Fruit fly (Drosophila melanogaster): ENCODE results near the gene tos.
A peak's percentile ranks its signal among the peaks of the same experiment; 100 is the strongest.

Gene tos

DNA sequence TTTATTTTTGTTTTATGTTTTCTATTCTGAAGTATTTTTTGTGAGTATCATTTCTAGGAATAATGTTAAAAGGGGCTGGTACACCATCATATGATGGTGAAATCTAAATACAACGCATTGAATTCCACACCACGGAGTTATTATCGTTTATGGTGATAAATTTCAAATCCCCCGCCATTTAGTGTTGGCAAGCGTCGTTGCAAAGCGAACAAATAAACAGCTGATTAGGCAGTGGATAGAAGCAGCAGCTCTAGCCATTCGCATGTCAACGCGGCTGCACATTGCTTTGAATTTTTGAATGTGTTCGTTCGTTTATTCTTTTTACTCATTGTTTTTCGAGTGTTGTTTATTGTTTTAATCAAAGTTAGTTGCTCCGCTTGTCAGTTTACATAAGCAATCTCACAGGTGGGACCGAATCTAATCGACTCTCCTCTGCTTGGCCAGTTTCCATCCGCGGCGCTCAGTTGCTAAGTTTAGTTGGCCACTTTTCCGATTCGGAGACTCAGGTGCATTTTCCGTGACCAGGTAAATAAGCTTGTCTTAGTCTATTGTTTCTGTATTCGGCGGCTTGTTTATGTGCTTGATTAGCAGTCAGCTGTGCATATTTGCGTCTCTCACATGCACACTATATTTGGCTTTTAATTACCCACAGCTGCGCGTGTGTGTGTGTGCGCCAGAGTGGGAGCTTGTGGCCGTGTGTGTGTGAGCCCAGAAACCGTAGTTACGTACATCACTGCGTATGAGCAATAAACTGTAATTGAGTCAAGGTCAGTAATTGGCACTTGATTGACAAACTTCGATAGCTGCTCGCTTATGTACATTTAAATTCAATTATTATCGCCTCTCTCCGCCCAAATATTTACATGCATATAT lies 4.7 kb downstream of the tos start, which contains the start of the genes Mst36Fa and CG31751 (continued):
- TF ChIP-seq cwo (GFP tag; optimal IDR thresholded peaks at IDR 0.05) (peak; percentile 73), CG9797 (GFP tag; optimal IDR thresholded peaks at IDR 0.05) (peak; percentile 33), CrebB (tag; optimal IDR thresholded peaks at IDR 0.05) (peak; percentile 91), corto (GFP tag; optimal IDR thresholded peaks at IDR 0.05) (no peak), CG15479 (GFP tag; optimal IDR thresholded peaks at IDR 0.05) (no peak), CG34422 (GFP tag; IDR thresholded peaks at IDR 0.05) (peak; percentile 68; the same call in 1 of the 3 replicates), CG10267 (tag; optimal IDR thresholded peaks at IDR 0.05) (peak; percentile 90), al (GFP tag; IDR thresholded peaks at IDR 0.05) (no peak), ro (GFP tag; IDR thresholded peaks at IDR 0.05) (no peak), sens-2 (GFP tag; IDR thresholded peaks at IDR 0.05) (no peak), H15 (GFP tag; IDR thresholded peaks at IDR 0.05) (peak; percentile 39; the same call in 2 of the 3 replicates), CG6689 (GFP tag; IDR thresholded peaks at IDR 0.05) (peak; percentile 40; the same call in 1 of the 2 replicates), sc (optimal IDR thresholded peaks at IDR 0.05) (no peak), sc (GFP tag; optimal IDR thresholded peaks at IDR 0.05) (peak; percentile 76), CG4707 (GFP tag; optimal IDR thresholded peaks at IDR 0.05) (peak; percentile 77), CG6854 (GFP tag; optimal IDR thresholded peaks at IDR 0.05) (peak; percentile 89), run (tag; optimal IDR thresholded peaks at IDR 0.05) (peak; percentile 27), bsh (GFP tag; optimal IDR thresholded peaks at IDR 0.05) (peak in 1 of 2 experiments; percentile 68), aop (GFP tag; IDR thresholded peaks at IDR 0.05) (no peak), CG17612 (GFP tag; IDR thresholded peaks at IDR 0.05) (no peak), CG10147 (GFP tag; optimal IDR thresholded peaks at IDR 0.05) (no peak), HmgD (GFP tag; optimal IDR thresholded peaks at IDR 0.05) (peak; percentile 83), lilli (GFP tag; optimal IDR thresholded peaks at IDR 0.05) (peak; percentile 29), CG3065 (GFP tag; optimal IDR thresholded peaks at IDR 0.05) (peak; percentile 74), Rx (GFP tag; IDR thresholded peaks at IDR 0.05) (no peak), nom (GFP tag; optimal IDR thresholded peaks at IDR 0.05) (no peak), grn (GFP tag; optimal IDR thresholded peaks at IDR 0.05) (peak; percentile 86), Ada2b (GFP tag; IDR thresholded peaks at IDR 0.05) (peak; percentile 68), CG4820 (GFP tag; optimal IDR thresholded peaks at IDR 0.05) (peak; percentile 13), CG16815 (GFP tag; optimal IDR thresholded peaks at IDR 0.05) (no peak), CG13894 (tag; optimal IDR thresholded peaks at IDR 0.05) (peak; percentile 68), fd96Cb (tag; optimal IDR thresholded peaks at IDR 0.05) (peak; percentile 31), ci (GFP tag; IDR thresholded peaks at IDR 0.05) (peak; percentile 83), Sox102F (GFP tag; optimal IDR thresholded peaks at IDR 0.05) (peak; percentile 67), CG30403 (GFP tag; optimal IDR thresholded peaks at IDR 0.05) (peak; percentile 44), Drgx (GFP tag; IDR thresholded peaks at IDR 0.05) (no peak), sqz (GFP tag; optimal IDR thresholded peaks at IDR 0.05) (no peak), gcm2 (GFP tag; optimal IDR thresholded peaks at IDR 0.05) (peak; percentile 47), Trl (optimal IDR thresholded peaks at IDR 0.05) (no peak), Trl (GFP tag; optimal IDR thresholded peaks at IDR 0.05) (peak; percentile 85), Nf-YC (tag; optimal IDR thresholded peaks at IDR 0.05) (no peak), CG31388 (GFP tag; optimal IDR thresholded peaks at IDR 0.05) (no peak), Atf3 (GFP tag; optimal IDR thresholded peaks at IDR 0.05) (peak; percentile 2), Fer3 (tag; optimal IDR thresholded peaks at IDR 0.05) (peak; percentile 80), p53 (GFP tag; optimal IDR thresholded peaks at IDR 0.05) (peak; percentile 63), ham (GFP tag; IDR thresholded peaks at IDR 0.05) (no peak), bowl (GFP tag; IDR thresholded peaks at IDR 0.05) (no peak), kni (GFP tag; optimal IDR thresholded peaks at IDR 0.05) (peak; percentile 93), ara (GFP tag; IDR thresholded peaks at IDR 0.05) (peak; percentile 19; the same call in 1 of the 2 replicates), Oli (tag; optimal IDR thresholded peaks at IDR 0.05) (peak; percentile 42)

Measured in whole organism, embryonic.